Worm (Caenorhabditis elegans) whole organism, L2 larva: ENCODE measurements around the gene Y43F8C.6.

Experiments used
- C34F6.9 ChIP-seq: fragments of 150-350 bp; optimal IDR thresholded peaks from 2 replicates; lab custom pipeline; 2014; ENCODE audit warnings: missing biosample characterization, missing genetic modification characterization
- F13H6.1 ChIP-seq: sonication (generic microtip); optimal IDR thresholded peaks from 2 replicates; lab custom pipeline; 2016; ENCODE audit warnings: missing genetic modification characterization, missing compliant biosample characterization
- Y55F3AM.14 ChIP-seq: fragments of 200-800 bp; sonication (Bioruptor generic); optimal IDR thresholded peaks from 2 replicates; lab custom pipeline; 2018; ENCODE audit warnings: mild to moderate bottlenecking, missing genetic modification characterization, missing compliant biosample characterization
- ZK546.5 ChIP-seq: sonication (generic microtip); optimal IDR thresholded peaks from 2 replicates; lab custom pipeline; 2017; ENCODE audit warnings: missing biosample characterization, missing genetic modification characterization
- alr-1 ChIP-seq: fragments of 150-350 bp; optimal IDR thresholded peaks from 2 replicates; lab custom pipeline; 2014; ENCODE audit warnings: missing biosample characterization, missing genetic modification characterization
- blmp-1 ChIP-seq: sonication (generic microtip); optimal IDR thresholded peaks from 2 replicates; lab custom pipeline; 2017; ENCODE audit warnings: missing genetic modification characterization, mild to moderate bottlenecking, missing compliant biosample characterization, antibody characterized with exemption, moderate library complexity; ENCODE audit not compliant: insufficient read depth
- ceh-16 ChIP-seq: fragments of 150-350 bp; optimal IDR thresholded peaks from 2 replicates; lab custom pipeline; 2014; ENCODE audit warnings: missing biosample characterization, missing genetic modification characterization
- ceh-82 ChIP-seq: fragments of 150-350 bp; optimal IDR thresholded peaks from 2 replicates; lab custom pipeline; 2014; ENCODE audit warnings: missing biosample characterization, missing genetic modification characterization
- crh-2 ChIP-seq: sonication (generic microtip); optimal IDR thresholded peaks from 2 replicates; lab custom pipeline; 2017; ENCODE audit warnings: missing biosample characterization, missing genetic modification characterization
- egl-27 ChIP-seq: sonication (generic microtip); optimal IDR thresholded peaks from 3 replicates; lab custom pipeline; 2017; ENCODE audit warnings: missing biosample characterization, missing genetic modification reagents, missing genetic modification characterization
- elt-1 ChIP-seq: fragments of 150-350 bp; optimal IDR thresholded peaks from 2 replicates; lab custom pipeline; 2014; ENCODE audit warnings: missing biosample characterization, missing genetic modification characterization
- elt-3 ChIP-seq: sonication (generic microtip); optimal IDR thresholded peaks from 2 replicates; lab custom pipeline; 2017; ENCODE audit warnings: missing biosample characterization, missing genetic modification characterization
- fos-1 ChIP-seq: fragments of 150-350 bp; optimal IDR thresholded peaks from 2 replicates; lab custom pipeline; 2014; ENCODE audit warnings: missing biosample characterization, missing genetic modification characterization
- gmeb-1 ChIP-seq: fragments of 150-350 bp; optimal IDR thresholded peaks from 2 replicates; lab custom pipeline; 2014; ENCODE audit warnings: missing biosample characterization, missing genetic modification characterization
- lin-11 ChIP-seq: fragments of 150-350 bp; sonication (generic microtip); optimal IDR thresholded peaks from 2 replicates; lab custom pipeline; 2014; ENCODE audit warnings: missing biosample characterization, missing genetic modification characterization, inconsistent platforms, mixed read lengths
- lin-39 ChIP-seq: fragments of 150-350 bp; optimal IDR thresholded peaks from 2 replicates; lab custom pipeline; 2014; ENCODE audit warnings: missing biosample characterization, missing genetic modification reagents, missing genetic modification characterization
- mab-5 ChIP-seq: fragments of 150-350 bp; optimal IDR thresholded peaks from 2 replicates; lab custom pipeline; 2014; ENCODE audit warnings: missing biosample characterization, missing genetic modification characterization
- mbf-1 ChIP-seq: sonication (generic microtip); optimal IDR thresholded peaks from 2 replicates; lab custom pipeline; 2017; ENCODE audit warnings: missing biosample characterization, missing genetic modification characterization
- mdl-1 ChIP-seq, 2 experiments: fragments of 150-350 bp in 1 of 2; sonication (generic microtip) in 1 of 2; optimal IDR thresholded peaks; 2 replicates each; lab custom pipeline; 2017; ENCODE audit warnings: missing biosample characterization in 2 of 2, missing genetic modification characterization in 2 of 2
- nhr-10 ChIP-seq: sonication (generic microtip); optimal IDR thresholded peaks from 2 replicates; lab custom pipeline; 2017; ENCODE audit warnings: missing biosample characterization, missing genetic modification characterization
- nhr-129 ChIP-seq: fragments of 150-350 bp; optimal IDR thresholded peaks from 2 replicates; lab custom pipeline; 2014; ENCODE audit warnings: missing biosample characterization, missing genetic modification characterization
- nhr-23 ChIP-seq: fragments of 150-350 bp; optimal IDR thresholded peaks from 2 replicates; lab custom pipeline; 2014; ENCODE audit warnings: missing biosample characterization, missing genetic modification reagents, missing genetic modification characterization
- nhr-25 ChIP-seq: fragments of 150-350 bp; sonication (generic microtip); optimal IDR thresholded peaks from 3 replicates; lab custom pipeline; 2014; ENCODE audit warnings: missing biosample characterization, missing genetic modification characterization
- peb-1 ChIP-seq: fragments of 150-350 bp; optimal IDR thresholded peaks from 2 replicates; lab custom pipeline; 2014; ENCODE audit warnings: missing biosample characterization, missing genetic modification characterization
- sma-3 ChIP-seq: sonication (generic microtip); optimal IDR thresholded peaks from 2 replicates; lab custom pipeline; 2016; ENCODE audit warnings: missing genetic modification reagents, missing genetic modification characterization, missing compliant biosample characterization
- snpc-4 ChIP-seq: fragments of 150-350 bp; optimal IDR thresholded peaks from 2 replicates; lab custom pipeline; 2014; ENCODE audit warnings: missing biosample characterization, missing genetic modification characterization
- unc-39 ChIP-seq: fragments of 150-350 bp; optimal IDR thresholded peaks from 2 replicates; lab custom pipeline; 2014; ENCODE audit warnings: missing biosample characterization, missing genetic modification characterization
- unc-55 ChIP-seq: fragments of 150-350 bp; sonication (generic microtip); optimal IDR thresholded peaks from 3 replicates; lab custom pipeline; 2014; ENCODE audit warnings: missing biosample characterization, missing genetic modification reagents, missing genetic modification characterization
- unc-62 ChIP-seq: fragments of 150-350 bp; optimal IDR thresholded peaks from 2 replicates; lab custom pipeline; 2014; ENCODE audit warnings: missing biosample characterization, missing genetic modification reagents, missing genetic modification characterization
- zag-1 ChIP-seq: fragments of 150-350 bp; optimal IDR thresholded peaks from 2 replicates; lab custom pipeline; 2014; ENCODE audit warnings: missing biosample characterization, missing genetic modification characterization
- ztf-1 ChIP-seq: fragments of 200-800 bp; sonication (Bioruptor generic); conservative IDR thresholded peaks from 2 replicates; pipeline ENCODE4 v1.3.6; 2022; ENCODE audit warnings: missing genetic modification characterization, missing compliant biosample characterization
- ztf-4 ChIP-seq: fragments of 150-350 bp; optimal IDR thresholded peaks from 2 replicates; lab custom pipeline; 2014; ENCODE audit warnings: missing biosample characterization, missing genetic modification characterization

Y43F8C.6 gene

ce11 chrV:19669959-19670358, 29.3 kb upstream of the Y43F8C.6 start, which contains the start of gene Y43F8C.11:
Gene Y43F8C.11 (plus strand): TSS chrV:19670259.
- no peak for TF ChIP-seq alr-1 (tag; lab: Kevin White, UChicago)
- TF ChIP-seq unc-62 (GFP tag; lab: Kevin White, UChicago): no peak
- no peak for TF ChIP-seq lin-11 (tag; lab: Kevin White, UChicago)
- no peak for TF ChIP-seq crh-2 (tag; lab: Kevin White, UChicago)
- TF ChIP-seq ztf-4 (tag; lab: Kevin White, UChicago): no peak
- no peak for TF ChIP-seq nhr-10 (tag; lab: Kevin White, UChicago)

DNA sequence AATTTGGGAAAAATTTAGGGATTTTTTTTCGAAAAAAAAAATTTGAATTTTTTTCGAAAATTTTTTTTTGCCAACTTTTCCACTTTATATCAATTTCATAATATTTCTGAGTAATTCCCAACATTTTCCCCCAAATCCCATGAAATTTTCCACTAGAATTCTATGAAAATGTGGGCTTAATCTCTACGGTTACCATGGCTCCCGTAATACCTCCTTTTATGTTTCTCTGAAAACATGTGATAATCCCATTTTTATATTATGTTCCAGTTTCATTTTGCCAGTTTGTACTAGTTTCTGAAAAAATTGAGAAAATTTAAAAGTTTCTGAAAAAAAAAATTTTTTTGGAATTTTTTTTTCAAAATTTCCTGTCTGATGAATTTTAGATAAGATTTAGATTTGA, 27.5 kb upstream of the Y43F8C.6 start:
- TF ChIP-seq mbf-1 (tag; lab: Kevin White, UChicago) (no peak), ceh-16 (tag; lab: Kevin White, UChicago) (no peak), unc-39 (tag; lab: Kevin White, UChicago) (no peak), C34F6.9 (no peak), F13H6.1 (tag; lab: Kevin White, UChicago) (no peak), lin-11 (tag; lab: Kevin White, UChicago) (no peak), elt-3 (tag; lab: Kevin White, UChicago) (no peak), mab-5 (tag; lab: Kevin White, UChicago) (no peak), blmp-1 (tag; lab: Kevin White, UChicago) (no peak), zag-1 (tag; lab: Kevin White, UChicago) (no peak)

DNA sequence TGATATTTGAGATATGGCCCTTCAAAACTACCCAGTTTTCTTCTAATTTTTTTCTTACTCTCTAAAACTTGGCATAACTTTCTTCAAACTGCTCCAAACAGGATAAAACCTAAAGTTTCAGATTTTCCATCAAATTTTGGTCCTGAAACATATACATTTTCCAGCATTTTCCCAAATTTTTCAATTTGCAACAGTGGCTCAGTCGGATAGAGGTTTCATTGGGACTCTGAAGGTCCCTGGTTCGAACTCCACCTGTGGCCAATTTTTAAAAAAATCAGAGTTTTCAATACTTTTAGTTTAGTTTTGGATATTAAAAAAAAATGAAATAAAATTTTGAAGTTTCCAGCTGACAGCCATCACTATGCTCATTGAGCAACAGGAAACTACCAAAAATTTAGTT, 27.0 kb upstream of the Y43F8C.6 start:
- TF ChIP-seq gmeb-1 (tag; lab: Kevin White, UChicago) (no peak), egl-27 (no peak), ZK546.5 (tag; lab: Kevin White, UChicago) (no peak), nhr-129 (tag; lab: Kevin White, UChicago) (no peak), ceh-82 (tag; lab: Kevin White, UChicago) (no peak), blmp-1 (tag; lab: Kevin White, UChicago) (no peak), nhr-10 (tag; lab: Kevin White, UChicago) (no peak), mbf-1 (tag; lab: Kevin White, UChicago) (no peak), fos-1 (tag; lab: Kevin White, UChicago) (no peak), zag-1 (tag; lab: Kevin White, UChicago) (no peak)

ce11 chrV:19666308-19666707, 25.6 kb upstream of the Y43F8C.6 start:
- TF ChIP-seq nhr-129 (tag; lab: Kevin White, UChicago): peak; percentile 33
- peak; percentile 54 for TF ChIP-seq nhr-25 (tag; lab: Kevin White, UChicago)
- no peak for TF ChIP-seq sma-3 (GFP tag; lab: Kevin White, UChicago)

ce11 chrV:19664574-19664973, 23.9 kb upstream of the Y43F8C.6 start:
- TF ChIP-seq F13H6.1 (tag; lab: Kevin White, UChicago): no peak
- no peak for TF ChIP-seq Y55F3AM.14 (GFP tag; lab: Kevin White, UChicago)
- TF ChIP-seq alr-1 (tag; lab: Kevin White, UChicago): no peak
- TF ChIP-seq ceh-16 (tag; lab: Kevin White, UChicago): no peak
- no peak for TF ChIP-seq gmeb-1 (tag; lab: Kevin White, UChicago)
- no peak for TF ChIP-seq ztf-4 (tag; lab: Kevin White, UChicago)
- TF ChIP-seq C34F6.9: no peak
- no peak for TF ChIP-seq unc-39 (tag; lab: Kevin White, UChicago)
- no peak for TF ChIP-seq nhr-23 (tag; lab: Kevin White, UChicago)
- no peak for TF ChIP-seq unc-55 (GFP tag; lab: Kevin White, UChicago)
- TF ChIP-seq mab-5 (tag; lab: Kevin White, UChicago): no peak

DNA sequence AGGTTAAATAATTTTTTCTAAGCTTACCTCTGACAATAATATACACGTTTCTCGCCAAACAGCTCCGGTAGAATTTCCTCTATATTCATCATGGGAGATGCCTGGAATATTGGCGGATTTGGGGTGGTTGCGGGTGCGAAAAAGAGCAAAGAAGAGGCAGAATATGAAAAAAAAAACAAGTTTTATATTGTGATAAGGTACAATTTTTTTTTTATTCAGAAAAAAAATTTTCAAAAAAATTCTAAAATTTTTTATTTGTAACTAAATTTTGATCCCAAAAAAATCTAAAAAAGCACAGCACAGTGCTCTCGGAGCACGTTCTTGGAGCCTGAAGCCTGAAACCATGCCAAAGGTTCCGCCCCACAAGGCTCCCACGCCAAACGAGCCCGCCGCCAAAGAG, 14.4 kb upstream of the Y43F8C.6 start, which contains the start of gene dmd-3:
TSS of gene dmd-3 (minus strand) at position 101 of the 400 bp plus-strand sequence.
- TF ChIP-seq mdl-1 (tag; optimal IDR thresholded peaks at IDR 0.05; lab: Kevin White, UChicago): no peak
- TF ChIP-seq fos-1 (tag; lab: Kevin White, UChicago): no peak
- no peak for TF ChIP-seq blmp-1 (tag; lab: Kevin White, UChicago)
- no peak for TF ChIP-seq snpc-4 (tag; lab: Kevin White, UChicago)
- no peak for TF ChIP-seq nhr-10 (tag; lab: Kevin White, UChicago)
- TF ChIP-seq unc-55 (GFP tag; lab: Kevin White, UChicago): no peak
- TF ChIP-seq lin-39 (tag; lab: Kevin White, UChicago): no peak
- no peak for TF ChIP-seq mab-5 (tag; lab: Kevin White, UChicago)
- no peak for TF ChIP-seq gmeb-1 (tag; lab: Kevin White, UChicago)
- no peak for TF ChIP-seq peb-1
- TF ChIP-seq nhr-25 (tag; lab: Kevin White, UChicago): no peak
- TF ChIP-seq mbf-1 (tag; lab: Kevin White, UChicago): no peak
- no peak for TF ChIP-seq F13H6.1 (tag; lab: Kevin White, UChicago)
- TF ChIP-seq elt-1 (tag; lab: Kevin White, UChicago): no peak
- TF ChIP-seq ztf-1 (GFP tag; lab: Robert Waterston, UW): no peak
- TF ChIP-seq sma-3 (GFP tag; lab: Kevin White, UChicago): no peak
